Worm (Caenorhabditis elegans): ENCODE data around the gene lbp-4.

- no peak for TF ChIP-seq flt-1 (GFP tag; IDR thresholded peaks at IDR 0.05)
- TF ChIP-seq ama-1 (optimal IDR thresholded peaks at IDR 0.05) = no peak
- no peak for TF ChIP-seq hmg-4 (GFP tag; optimal IDR thresholded peaks at IDR 0.05)
These were observed 13.7 kb upstream of the lbp-4 start for ce11 chrV:7806629-7807028.
